Worm (Caenorhabditis elegans) whole organism, young adult: Measurements from ENCODE around the gene hpk-1.

ENCODE experiments used
- athp-1 ChIP-seq: sonication (generic microtip); optimal IDR thresholded peaks from 2 replicates; lab custom pipeline; 2017; ENCODE audit warnings: mild to moderate bottlenecking, missing genetic modification characterization, missing compliant biosample characterization
- dpl-1 ChIP-seq: fragments of 150-350 bp; optimal IDR thresholded peaks from 2 replicates; lab custom pipeline; 2014; ENCODE audit warnings: missing biosample characterization, missing genetic modification reagents, missing genetic modification characterization
- nhr-120 ChIP-seq: fragments of 200-800 bp; sonication (Bioruptor generic); IDR thresholded peaks from 2 replicates; pipeline ENCODE4 v1.3.6; 2022; ENCODE audit warnings: missing genetic modification characterization, missing compliant biosample characterization
- unc-62 ChIP-seq: fragments of 150-350 bp; optimal IDR thresholded peaks from 2 replicates; lab custom pipeline; 2014; ENCODE audit warnings: missing biosample characterization, missing genetic modification reagents, missing genetic modification characterization

- TF ChIP-seq unc-62 (GFP tag; lab: Kevin White, UChicago) (no peak), dpl-1 (no peak), nhr-120 (GFP tag; lab: Robert Waterston, UW) (no peak), athp-1 (tag; lab: Kevin White, UChicago) (no peak)
Measured at ce11 chrX:4208495-4208894, 8.6 kb downstream of the hpk-1 start.
